Worm (Caenorhabditis elegans) whole organism, mixed stage, embryonic: ENCODE results near the gene nspg-12.

Experiments
- blmp-1 ChIP-seq: fragments of 150-350 bp; optimal IDR thresholded peaks from 2 replicates; lab custom pipeline; 2014; ENCODE audit warnings: missing biosample characterization, missing genetic modification characterization
- ceh-39 ChIP-seq: fragments of 150-350 bp; optimal IDR thresholded peaks from 2 replicates; lab custom pipeline; 2014; ENCODE audit warnings: missing biosample characterization, missing genetic modification characterization
- elt-1 ChIP-seq: sonication (generic microtip); optimal IDR thresholded peaks from 2 replicates; lab custom pipeline; 2017; ENCODE audit warnings: missing genetic modification characterization, mild to moderate bottlenecking, missing compliant biosample characterization, antibody characterized with exemption, moderate library complexity, borderline replicate concordance; ENCODE audit not compliant: insufficient read depth
- lin-13 ChIP-seq: fragments of 150-350 bp; optimal IDR thresholded peaks from 2 replicates; lab custom pipeline; 2014; ENCODE audit warnings: missing biosample characterization, missing genetic modification characterization
- lsy-2 ChIP-seq: fragments of 150-350 bp; optimal IDR thresholded peaks from 2 replicates; lab custom pipeline; 2014; ENCODE audit warnings: missing biosample characterization, missing genetic modification characterization
- nhr-2 ChIP-seq: fragments of 150-350 bp; optimal IDR thresholded peaks from 2 replicates; lab custom pipeline; 2014; ENCODE audit warnings: missing biosample characterization, missing genetic modification characterization
- nhr-237 ChIP-seq: fragments of 150-350 bp; optimal IDR thresholded peaks from 2 replicates; lab custom pipeline; 2014; ENCODE audit warnings: missing biosample characterization, missing genetic modification characterization
- nhr-76 ChIP-seq: sonication (generic microtip); optimal IDR thresholded peaks from 2 replicates; lab custom pipeline; 2017; ENCODE audit warnings: missing biosample characterization, missing genetic modification characterization
- pha-4 ChIP-seq: fragments of 150-350 bp; optimal IDR thresholded peaks from 2 replicates; lab custom pipeline; 2018; ENCODE audit warnings: missing biosample characterization, missing genetic modification reagents, missing genetic modification characterization
- unc-39 ChIP-seq: fragments of 150-350 bp; optimal IDR thresholded peaks from 2 replicates; lab custom pipeline; 2014; ENCODE audit warnings: missing biosample characterization, missing genetic modification characterization
- unc-62 ChIP-seq: fragments of 150-350 bp; optimal IDR thresholded peaks from 2 replicates; lab custom pipeline; 2014; ENCODE audit warnings: missing biosample characterization, missing genetic modification reagents, missing genetic modification characterization

DNA sequence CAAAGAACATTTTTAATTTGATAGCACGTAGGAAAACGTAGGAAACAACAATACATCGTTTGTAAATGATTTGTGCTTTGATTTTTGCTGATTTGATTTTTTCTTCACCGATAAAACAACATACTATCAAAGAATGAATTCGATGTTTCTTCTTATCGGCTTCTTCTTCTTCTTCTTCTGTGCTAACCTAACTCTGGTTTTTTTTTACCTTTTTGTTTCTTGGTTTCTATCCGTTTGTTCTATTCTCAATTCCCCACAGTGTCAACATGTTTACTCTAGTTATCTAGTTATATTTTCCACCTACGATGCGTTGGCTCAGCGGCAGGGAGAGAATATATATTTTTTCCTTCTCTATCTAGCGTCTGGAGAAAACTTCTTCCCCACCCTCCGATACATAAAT is 49.3 kb upstream of the nspg-12 start:
- TF ChIP-seq nhr-76 (tag; lab: Kevin White, UChicago) (no peak), ceh-39 (tag; lab: Kevin White, UChicago) (no peak), nhr-237 (tag; lab: Kevin White, UChicago) (no peak), elt-1 (tag; lab: Kevin White, UChicago) (no peak), blmp-1 (tag; lab: Kevin White, UChicago) (no peak), lsy-2 (tag; lab: Kevin White, UChicago) (no peak), nhr-2 (no peak), unc-62 (no peak), unc-39 (tag; lab: Kevin White, UChicago) (no peak), pha-4 (tag; lab: Kevin White, UChicago) (no peak), lin-13 (no peak)
